Fruit fly (Drosophila melanogaster) whole organism, wandering third instar larva: ENCODE results near the gene saturn.

Source experiments
- Abd-B ChIP-seq: fragments of >200 bp; optimal IDR thresholded peaks from 2 replicates; lab custom pipeline; 2017; ENCODE audit warnings: missing biosample characterization, missing genetic modification characterization
- CG32264 ChIP-seq: fragments of 200-800 bp; sonication (Bioruptor generic); optimal IDR thresholded peaks from 2 replicates; lab custom pipeline; 2016; ENCODE audit warnings: missing biosample characterization, missing genetic modification characterization
- CG9705 ChIP-seq: fragments of 200-800 bp; sonication (Bioruptor generic); optimal IDR thresholded peaks from 2 replicates; lab custom pipeline; 2018; ENCODE audit warnings: missing biosample characterization, mild to moderate bottlenecking, missing genetic modification characterization
- CrebA ChIP-seq: fragments of 200-800 bp; sonication (Bioruptor generic); optimal IDR thresholded peaks from 2 replicates; lab custom pipeline; 2016; ENCODE audit warnings: missing biosample characterization, mild to moderate bottlenecking, missing genetic modification characterization, borderline replicate concordance
- Dfd ChIP-seq: fragments of >200 bp; optimal IDR thresholded peaks from 2 replicates; lab custom pipeline; 2017; ENCODE audit warnings: missing biosample characterization, missing genetic modification characterization
- GATAd ChIP-seq: sonication (Bioruptor generic); optimal IDR thresholded peaks from 2 replicates; lab custom pipeline; 2016; ENCODE audit warnings: missing biosample characterization, missing genetic modification characterization
- HLH106 ChIP-seq: fragments of 200-800 bp; optimal IDR thresholded peaks from 3 replicates; lab custom pipeline; 2019; ENCODE audit warnings: missing biosample characterization, mild to moderate bottlenecking, missing genetic modification characterization, moderate library complexity
- Hnf4 ChIP-seq: fragments of 200-800 bp; sonication (Bioruptor generic); optimal IDR thresholded peaks from 2 replicates; lab custom pipeline; 2016; ENCODE audit warnings: missing biosample characterization, mild to moderate bottlenecking, missing genetic modification characterization
- Hr78 ChIP-seq: fragments of >200 bp; optimal IDR thresholded peaks from 2 replicates; lab custom pipeline; 2017; ENCODE audit warnings: missing biosample characterization, missing genetic modification characterization
- Hr83 ChIP-seq: fragments of 200-300 bp; sonication (Bioruptor generic); optimal IDR thresholded peaks from 2 replicates; lab custom pipeline; 2016; ENCODE audit warnings: missing biosample characterization, mild to moderate bottlenecking, missing genetic modification characterization, moderate library complexity; ENCODE audit not compliant: poor library complexity, severe bottlenecking
- Mio ChIP-seq: sonication (Bioruptor generic); optimal IDR thresholded peaks from 2 replicates; lab custom pipeline; 2016; ENCODE audit warnings: missing biosample characterization, missing genetic modification characterization
- Myc ChIP-seq: fragments of >200 bp; optimal IDR thresholded peaks from 2 replicates; lab custom pipeline; 2017
- N ChIP-seq: fragments of >200 bp; optimal IDR thresholded peaks from 2 replicates; lab custom pipeline; 2018; ENCODE audit warnings: missing biosample characterization, missing external identifiers, missing genetic modification characterization
- OdsH ChIP-seq: fragments of 200-800 bp; sonication (Bioruptor generic); optimal IDR thresholded peaks from 2 replicates; lab custom pipeline; 2016; ENCODE audit warnings: missing biosample characterization, mild to moderate bottlenecking, missing genetic modification characterization
- Rel ChIP-seq, 2 experiments: fragments of 200-800 bp; sonication (Bioruptor generic) in 1 of 2; optimal IDR thresholded peaks; 2 replicates in 1 of 2; 3 replicates in 1 of 2; lab custom pipeline; 2016 to 2019; ENCODE audit warnings: mild to moderate bottlenecking in 2 of 2, missing biosample characterization in 2 of 2, missing genetic modification characterization in 2 of 2, moderate library complexity in 1 of 2
- Sp1 ChIP-seq: fragments of 200-800 bp; sonication (Bioruptor generic); optimal IDR thresholded peaks from 3 replicates; lab custom pipeline; 2019; ENCODE audit warnings: missing biosample characterization, mild to moderate bottlenecking, missing genetic modification characterization, moderate library complexity
- Vsx2 ChIP-seq: fragments of 200-300, 225-300 bp; sonication (Bioruptor generic); optimal IDR thresholded peaks from 2 replicates; lab custom pipeline; 2018; ENCODE audit warnings: missing biosample characterization, missing genetic modification characterization; ENCODE audit not compliant: partially characterized antibody
- br ChIP-seq: fragments of 200-800 bp; sonication (Bioruptor generic); optimal IDR thresholded peaks from 2 replicates; lab custom pipeline; 2016; ENCODE audit warnings: missing biosample characterization, missing genetic modification characterization
- brk ChIP-seq: fragments of 200-800 bp; sonication (Bioruptor generic); optimal IDR thresholded peaks from 2 replicates; lab custom pipeline; 2016; ENCODE audit warnings: missing biosample characterization, mild to moderate bottlenecking, missing genetic modification characterization
- dl ChIP-seq, 2 experiments: fragments of 175-275, 200-275 bp in 1 of 2; fragments of 200-275 bp in 1 of 2; sonication (Bioruptor generic); optimal IDR thresholded peaks; lab custom pipeline; 2018; ENCODE audit warnings: mild to moderate bottlenecking in 2 of 2, missing biosample characterization in 2 of 2, missing genetic modification characterization in 2 of 2, moderate library complexity in 2 of 2; ENCODE audit not compliant: partially characterized antibody in 2 of 2, insufficient read depth in 1 of 2
- ey ChIP-seq: fragments of 200-800 bp; sonication (Bioruptor generic); optimal IDR thresholded peaks from 2 replicates; lab custom pipeline; 2016; ENCODE audit warnings: missing biosample characterization, missing genetic modification characterization
- foxo ChIP-seq, 2 experiments: fragments of 200-800 bp; sonication (Bioruptor generic); optimal IDR thresholded peaks; 2 replicates in 1 of 2; 3 replicates in 1 of 2; lab custom pipeline; 2016 to 2017; ENCODE audit warnings: missing biosample characterization in 2 of 2, missing genetic modification characterization in 2 of 2
- fru ChIP-seq: fragments of 200-800 bp; sonication (Bioruptor generic); optimal IDR thresholded peaks from 3 replicates; lab custom pipeline; 2016; ENCODE audit warnings: missing biosample characterization, mild to moderate bottlenecking, missing genetic modification characterization
- h ChIP-seq: fragments of 200-800 bp; sonication (Bioruptor generic); optimal IDR thresholded peaks from 3 replicates; lab custom pipeline; 2016; ENCODE audit warnings: missing biosample characterization, mild to moderate bottlenecking, missing genetic modification characterization
- jim ChIP-seq: fragments of 175-275, 200-325 bp; sonication (Bioruptor generic); optimal IDR thresholded peaks from 2 replicates; lab custom pipeline; 2016; ENCODE audit warnings: missing biosample characterization, mild to moderate bottlenecking, missing genetic modification characterization
- lola ChIP-seq: fragments of >200 bp; optimal IDR thresholded peaks from 2 replicates; lab custom pipeline; 2017; ENCODE audit warnings: missing biosample characterization, missing genetic modification characterization
- pan ChIP-seq: fragments of >200 bp; optimal IDR thresholded peaks from 2 replicates; lab custom pipeline; 2017
- psq ChIP-seq: fragments of 200-800 bp; sonication (Bioruptor generic); optimal IDR thresholded peaks from 3 replicates; lab custom pipeline; 2017; ENCODE audit warnings: missing biosample characterization, mild to moderate bottlenecking, missing genetic modification characterization, moderate library complexity
- rgr ChIP-seq: fragments of 200-800 bp; sonication (Bioruptor generic); optimal IDR thresholded peaks from 3 replicates; lab custom pipeline; 2016; ENCODE audit warnings: missing biosample characterization, mild to moderate bottlenecking, missing genetic modification characterization
- sage ChIP-seq: fragments of 200-800 bp; sonication (Bioruptor generic); optimal IDR thresholded peaks from 2 replicates; lab custom pipeline; 2016; ENCODE audit warnings: missing biosample characterization, mild to moderate bottlenecking, missing genetic modification characterization
- sv ChIP-seq: fragments of 200-800 bp; sonication (Bioruptor generic); optimal IDR thresholded peaks from 3 replicates; lab custom pipeline; 2016; ENCODE audit warnings: missing biosample characterization, missing genetic modification characterization
- tai ChIP-seq: sonication (Bioruptor generic); optimal IDR thresholded peaks from 2 replicates; lab custom pipeline; 2016; ENCODE audit warnings: missing biosample characterization, missing genetic modification characterization
- usp ChIP-seq: fragments of >200 bp; optimal IDR thresholded peaks from 2 replicates; lab custom pipeline; 2017; ENCODE audit warnings: missing biosample characterization, missing genetic modification characterization
- woc ChIP-seq: sonication (Bioruptor generic); optimal IDR thresholded peaks from 2 replicates; lab custom pipeline; 2016; ENCODE audit warnings: missing biosample characterization, mild to moderate bottlenecking, missing genetic modification characterization

Gene saturn

dm6 chr3L:14207361-14207760, 4.2 kb downstream of the saturn start:
- TF ChIP-seq brk (GFP tag; lab: Kevin White, UChicago) (no peak), CG32264 (GFP tag; lab: Kevin White, UChicago) (no peak), HLH106 (tag; lab: Kevin White, UChicago) (no peak), Vsx2 (GFP tag; lab: Kevin White, UChicago) (no peak), sage (GFP tag; lab: Kevin White, UChicago) (no peak), ey (GFP tag; lab: Kevin White, UChicago) (no peak)

dm6 chr3L:14208974-14209373, 5.9 kb downstream of the saturn start:
- TF ChIP-seq Hr78 (no peak), Rel (GFP tag; optimal IDR thresholded peaks at IDR 0.05; lab: Kevin White, UChicago) (no peak), Rel (tag; optimal IDR thresholded peaks at IDR 0.05; lab: Kevin White, UChicago) (peak; percentile 52)

- no peak for TF ChIP-seq Rel (GFP tag; optimal IDR thresholded peaks at IDR 0.05; lab: Kevin White, UChicago)
- no peak for TF ChIP-seq Rel (tag; optimal IDR thresholded peaks at IDR 0.05; lab: Kevin White, UChicago)
- TF ChIP-seq sv (GFP tag; lab: Kevin White, UChicago): no peak
- TF ChIP-seq usp (GFP tag; lab: Kevin White, UChicago): no peak
- no peak for TF ChIP-seq Vsx2 (GFP tag; lab: Kevin White, UChicago)
- TF ChIP-seq woc (GFP tag; lab: Kevin White, UChicago): no peak
- no peak for TF ChIP-seq GATAd (GFP tag; lab: Kevin White, UChicago)
- TF ChIP-seq Dfd (GFP tag; lab: Kevin White, UChicago): no peak
- TF ChIP-seq br (GFP tag; lab: Kevin White, UChicago): no peak
- TF ChIP-seq Hr78: no peak
- no peak for TF ChIP-seq jim (GFP tag; lab: Kevin White, UChicago)
- TF ChIP-seq tai (GFP tag; lab: Kevin White, UChicago): no peak
- TF ChIP-seq, all 38 proteins: peak for 0
These were observed 8.5 kb downstream of the saturn start for dm6 chr3L:14211616-14212015.

dm6 chr3L:14212300-14212893, 9.3 kb downstream of the saturn start:
- TF ChIP-seq woc (GFP tag; lab: Kevin White, UChicago) (no peak), Rel (GFP tag; optimal IDR thresholded peaks at IDR 0.05; lab: Kevin White, UChicago) (no peak), Rel (tag; optimal IDR thresholded peaks at IDR 0.05; lab: Kevin White, UChicago) (no peak), N (no peak), OdsH (no peak), Myc (lab: Kevin White, UChicago) (peak; percentile 89), fru (GFP tag; lab: Kevin White, UChicago) (no peak), lola (GFP tag; lab: Kevin White, UChicago) (no peak), Mio (no peak)

dm6 chr3L:14216140-14216539, 13.0 kb downstream of the saturn start:
- TF ChIP-seq ey (GFP tag; lab: Kevin White, UChicago) (no peak), pan (lab: Kevin White, UChicago) (no peak), sv (GFP tag; lab: Kevin White, UChicago) (no peak), sage (GFP tag; lab: Kevin White, UChicago) (no peak), lola (GFP tag; lab: Kevin White, UChicago) (no peak)

dm6 chr3L:14217677-14218254, 14.6 kb downstream of the saturn start, which contains the start of gene CG7768:
CG7768 (plus strand) TSS chr3L:14218204.
- peak; percentile 53 for TF ChIP-seq Hr83
- TF ChIP-seq foxo (GFP tag; optimal IDR thresholded peaks at IDR 0.05; lab: Kevin White, UChicago): peak in 1 of 2 experiments; percentile 35
- peak; percentile 61 for TF ChIP-seq tai (GFP tag; lab: Kevin White, UChicago)
- peak; percentile 16 for TF ChIP-seq fru (GFP tag; lab: Kevin White, UChicago)
- TF ChIP-seq Abd-B (GFP tag; lab: Kevin White, UChicago): no peak
- no peak for TF ChIP-seq usp (GFP tag; lab: Kevin White, UChicago)
- no peak for TF ChIP-seq psq
- peak; percentile 8 for TF ChIP-seq Hnf4 (GFP tag; lab: Kevin White, UChicago)
- no peak for TF ChIP-seq Sp1
- TF ChIP-seq CrebA (GFP tag; lab: Kevin White, UChicago): no peak
- no peak for TF ChIP-seq ey (GFP tag; lab: Kevin White, UChicago)
- no peak for TF ChIP-seq dl (GFP tag; optimal IDR thresholded peaks at IDR 0.05; lab: Kevin White, UChicago; ENCODE audit: insufficient read depth in 1 of 2, partially characterized antibody in 2 of 2)
- TF ChIP-seq lola (GFP tag; lab: Kevin White, UChicago): no peak
- peak; percentile 53 for TF ChIP-seq h
- TF ChIP-seq OdsH: peak; percentile 35
- peak; percentile 66 for TF ChIP-seq rgr
- TF ChIP-seq Dfd (GFP tag; lab: Kevin White, UChicago): no peak
- TF ChIP-seq CG9705: no peak
